Fruit fly (Drosophila melanogaster) whole organism, adult: ENCODE measurements around the gene CG5592.

Source experiments
- CG11617 ChIP-seq: fragments of 200-800 bp; sonication (Bioruptor generic); optimal IDR thresholded peaks from 2 replicates; lab custom pipeline; 2017; ENCODE audit warnings: mild to moderate bottlenecking, missing biosample characterization, missing genetic modification reagents, missing genetic modification characterization
- CG12768 ChIP-seq: fragments of 200-800 bp; sonication (Bioruptor generic); optimal IDR thresholded peaks from 2 replicates; lab custom pipeline; 2017; ENCODE audit warnings: missing biosample characterization, missing genetic modification characterization, mild to moderate bottlenecking, moderate library complexity, missing genetic modification reagents
- CG14711 ChIP-seq: fragments of 200-800 bp; sonication (Bioruptor generic); optimal IDR thresholded peaks from 2 replicates; lab custom pipeline; 2018; ENCODE audit warnings: missing biosample characterization, mild to moderate bottlenecking, missing genetic modification characterization, moderate library complexity
- CG1620 ChIP-seq: fragments of 200-800 bp; sonication (Bioruptor generic); optimal IDR thresholded peaks from 2 replicates; lab custom pipeline; 2016; ENCODE audit warnings: missing biosample characterization, missing genetic modification characterization
- CG33017 ChIP-seq: fragments of 200-800 bp; sonication (Bioruptor generic); optimal IDR thresholded peaks from 2 replicates; lab custom pipeline; 2018; ENCODE audit warnings: missing biosample characterization, mild to moderate bottlenecking, missing genetic modification characterization, moderate library complexity
- CG5204 ChIP-seq: fragments of 200-800 bp; sonication (Bioruptor generic); optimal IDR thresholded peaks from 2 replicates; lab custom pipeline; 2016; ENCODE audit warnings: missing biosample characterization, missing genetic modification characterization
- CG7045 ChIP-seq: fragments of 200-800 bp; sonication (Bioruptor generic); optimal IDR thresholded peaks from 2 replicates; lab custom pipeline; 2017; ENCODE audit warnings: missing biosample characterization, mild to moderate bottlenecking, missing genetic modification characterization
- CG7101 ChIP-seq: fragments of 200-800 bp; sonication (Bioruptor generic); optimal IDR thresholded peaks from 2 replicates; lab custom pipeline; 2018; ENCODE audit warnings: missing biosample characterization, mild to moderate bottlenecking, missing genetic modification characterization, moderate library complexity
- Clk ChIP-seq: fragments of 200-800 bp; sonication (Bioruptor generic); optimal IDR thresholded peaks from 2 replicates; lab custom pipeline; 2017; ENCODE audit warnings: missing biosample characterization, missing genetic modification characterization
- Crg-1 ChIP-seq: fragments of 200-800 bp; sonication (Bioruptor generic); optimal IDR thresholded peaks from 2 replicates; lab custom pipeline; 2016; ENCODE audit warnings: missing biosample characterization, missing genetic modification characterization
- Hr96 ChIP-seq: fragments of 200-800 bp; sonication (Bioruptor generic); optimal IDR thresholded peaks from 2 replicates; lab custom pipeline; 2016; ENCODE audit warnings: missing biosample characterization, missing genetic modification characterization
- Mnt ChIP-seq: fragments of 200-800 bp; sonication (Bioruptor generic); optimal IDR thresholded peaks from 2 replicates; lab custom pipeline; 2016; ENCODE audit warnings: missing biosample characterization, mild to moderate bottlenecking, missing genetic modification characterization
- bab1 ChIP-seq: fragments of 200-800 bp; sonication (Bioruptor generic); optimal IDR thresholded peaks from 3 replicates; lab custom pipeline; 2019; ENCODE audit warnings: missing biosample characterization, mild to moderate bottlenecking, missing genetic modification characterization, moderate library complexity
- cic ChIP-seq: fragments of 200-800 bp; sonication (Bioruptor generic); optimal IDR thresholded peaks from 2 replicates; lab custom pipeline; 2017; ENCODE audit warnings: missing biosample characterization, mild to moderate bottlenecking, missing genetic modification characterization, moderate library complexity
- cnc ChIP-seq, 2 experiments: fragments of >200 bp; optimal IDR thresholded peaks; 2 replicates each; lab custom pipeline; 2017
- kay ChIP-seq: fragments of 200-800 bp; sonication (Bioruptor generic); peaks from one replicate; lab custom pipeline; 2016; ENCODE audit warnings: missing biosample characterization, missing genetic modification characterization, borderline replicate concordance
- ovo ChIP-seq: fragments of 200-800 bp; sonication (Bioruptor generic); optimal IDR thresholded peaks from 2 replicates; lab custom pipeline; 2016; ENCODE audit warnings: missing biosample characterization, missing genetic modification characterization
- pad ChIP-seq: fragments of 200-800 bp; sonication (Bioruptor generic); optimal IDR thresholded peaks from 3 replicates; lab custom pipeline; 2017; ENCODE audit warnings: missing biosample characterization, missing genetic modification characterization, mild to moderate bottlenecking, moderate library complexity, missing genetic modification reagents
- tj ChIP-seq: fragments of 200-800 bp; sonication (Bioruptor generic); optimal IDR thresholded peaks from 3 replicates; lab custom pipeline; 2017; ENCODE audit warnings: missing biosample characterization, mild to moderate bottlenecking, missing genetic modification characterization, moderate library complexity
- toe ChIP-seq: fragments of 200-800 bp; sonication (Bioruptor generic); optimal IDR thresholded peaks from 2 replicates; lab custom pipeline; 2016; ENCODE audit warnings: missing biosample characterization, missing genetic modification characterization

Gene CG5592

DNA sequence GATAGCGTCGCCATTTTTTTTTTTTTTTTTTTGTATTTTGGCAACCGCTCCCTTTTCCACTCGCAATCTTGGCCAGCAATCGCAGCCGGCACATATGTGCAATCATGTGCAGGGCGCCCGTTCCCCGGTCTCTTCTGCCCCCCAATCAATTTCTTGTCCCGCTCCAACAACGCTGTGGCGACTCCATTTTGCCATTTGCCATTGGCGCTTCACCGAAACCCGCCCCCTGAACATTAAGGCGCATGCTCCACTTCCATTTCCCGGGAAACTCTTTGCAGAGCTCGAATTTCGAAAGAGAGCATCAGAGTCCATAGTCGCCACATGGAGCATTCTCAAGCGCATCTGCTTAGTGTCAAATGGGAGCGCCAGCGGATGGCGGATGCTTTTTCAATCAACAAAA is 6.3 kb upstream of the CG5592 start:
- no peak for TF ChIP-seq cnc (optimal IDR thresholded peaks at IDR 0.05; lab: Kevin White, UChicago)

- no peak for TF ChIP-seq CG7045 (GFP tag; lab: Kevin White, UChicago)
- no peak for TF ChIP-seq cnc (optimal IDR thresholded peaks at IDR 0.05; lab: Kevin White, UChicago)
- no peak for TF ChIP-seq CG12768
- TF ChIP-seq CG1620 (GFP tag; lab: Kevin White, UChicago): no peak
- no peak for TF ChIP-seq Clk (GFP tag; lab: Kevin White, UChicago)
- TF ChIP-seq tj (GFP tag; lab: Kevin White, UChicago): no peak
- TF ChIP-seq Hr96 (GFP tag; lab: Kevin White, UChicago): no peak
- TF ChIP-seq cic: no peak
- no peak for TF ChIP-seq CG5204
- no peak for TF ChIP-seq Crg-1 (GFP tag; lab: Kevin White, UChicago)
- no peak for TF ChIP-seq CG14711 (tag; lab: Kevin White, UChicago)
- TF ChIP-seq pad: no peak
- TF ChIP-seq CG11617 (GFP tag; lab: Kevin White, UChicago): no peak
- no peak for TF ChIP-seq ovo (GFP tag; lab: Kevin White, UChicago)
Observed at dm6 chr3L:5891812-5892211, 5.6 kb upstream of the CG5592 start.

DNA sequence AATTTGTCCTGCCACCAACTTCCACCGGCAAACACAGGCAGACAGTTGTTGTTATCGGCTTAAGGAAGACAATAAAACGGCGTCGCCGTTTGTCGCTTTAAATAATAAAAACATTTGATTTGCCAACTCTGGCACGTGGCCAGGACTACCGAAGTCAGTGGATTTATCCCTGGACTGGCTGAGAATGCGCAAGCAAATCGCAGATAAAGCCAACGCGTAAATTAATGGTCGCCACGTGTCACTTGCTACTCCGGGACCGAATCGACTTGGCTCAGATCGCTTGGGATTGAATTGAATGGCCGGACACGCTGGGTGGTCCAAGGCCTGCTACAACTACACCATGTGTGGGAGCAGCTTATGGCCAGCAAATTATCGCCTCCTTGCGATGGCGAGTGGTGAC is 4.4 kb upstream of the CG5592 start:
- TF ChIP-seq CG7101: no peak
- TF ChIP-seq kay: no peak
- TF ChIP-seq CG1620 (GFP tag; lab: Kevin White, UChicago): no peak
- no peak for TF ChIP-seq ovo (GFP tag; lab: Kevin White, UChicago)
- TF ChIP-seq cnc (optimal IDR thresholded peaks at IDR 0.05; lab: Kevin White, UChicago): no peak

dm6 chr3L:5899305-5899704 is 1.9 kb downstream of the CG5592 start, which contains the start of gene CG32409:
Gene CG32409 (plus strand): TSS chr3L:5899528.
- TF ChIP-seq CG7101 (no peak), CG33017 (tag; lab: Kevin White, UChicago) (no peak), Crg-1 (GFP tag; lab: Kevin White, UChicago) (no peak), CG1620 (GFP tag; lab: Kevin White, UChicago) (no peak), cic (no peak), Mnt (GFP tag; lab: Kevin White, UChicago) (peak; percentile 98), CG14711 (tag; lab: Kevin White, UChicago) (no peak)

- TF ChIP-seq toe (GFP tag; lab: Kevin White, UChicago) (no peak), CG7045 (GFP tag; lab: Kevin White, UChicago) (no peak), pad (peak; percentile 50), ovo (GFP tag; lab: Kevin White, UChicago) (peak; percentile 16), Clk (GFP tag; lab: Kevin White, UChicago) (no peak), CG14711 (tag; lab: Kevin White, UChicago) (no peak), CG1620 (GFP tag; lab: Kevin White, UChicago) (no peak), kay (no peak), CG12768 (no peak), CG7101 (no peak)
Observed at dm6 chr3L:5902189-5902765, 4.8 kb downstream of the CG5592 start, which contains the start of gene QC. Gene QC (minus strand): TSS chr3L:5902456.

DNA sequence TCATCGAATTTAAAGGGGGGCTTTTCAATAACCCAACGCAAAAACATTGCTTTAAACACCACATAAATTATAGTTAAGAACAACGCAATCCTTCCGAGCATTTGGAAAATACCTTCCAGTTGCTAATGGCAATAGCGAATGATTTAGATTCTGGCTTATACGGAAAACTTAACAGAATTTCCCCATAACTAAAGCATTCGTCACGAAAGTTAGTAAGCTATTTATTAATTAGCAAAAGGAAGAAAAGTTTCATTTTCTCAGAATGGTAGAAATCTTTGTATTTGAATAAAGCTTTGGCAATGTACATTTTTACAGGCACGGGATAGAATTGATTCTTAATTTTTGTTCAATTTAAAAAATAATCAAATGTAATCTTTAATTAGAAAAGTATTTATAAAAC is 6.5 kb downstream of the CG5592 start, which contains the start of gene CG32413:
TSS of gene CG32413 (minus strand) at position 101 of the 400 bp plus-strand sequence.
- TF ChIP-seq toe (GFP tag; lab: Kevin White, UChicago) (no peak), bab1 (GFP tag; lab: Kevin White, UChicago) (no peak), Mnt (GFP tag; lab: Kevin White, UChicago) (no peak), CG7045 (GFP tag; lab: Kevin White, UChicago) (no peak), pad (no peak), CG12768 (no peak), CG11617 (GFP tag; lab: Kevin White, UChicago) (no peak), CG14711 (tag; lab: Kevin White, UChicago) (no peak), CG5204 (no peak), CG1620 (GFP tag; lab: Kevin White, UChicago) (no peak)

DNA sequence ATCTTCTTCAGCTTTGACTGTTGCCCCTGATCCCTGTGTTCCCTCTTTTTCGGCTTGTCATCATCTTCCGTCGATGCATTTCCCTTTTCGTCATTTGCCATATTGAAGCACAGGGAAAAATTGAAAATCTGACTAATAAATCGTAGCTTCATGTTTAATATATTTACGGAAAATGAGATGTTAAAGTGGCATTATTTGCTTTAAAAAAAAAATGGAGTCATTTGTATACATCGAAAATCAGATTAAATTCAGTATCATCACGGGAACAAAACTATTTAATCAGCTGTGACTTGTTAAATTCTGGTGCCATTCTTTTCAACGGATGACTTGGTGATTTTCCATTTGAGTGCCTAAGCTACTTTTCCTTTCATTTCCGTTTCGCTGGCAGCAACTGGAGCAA is 9.2 kb downstream of the CG5592 start, which contains the start of gene CG10486:
TSS of gene CG10486 (minus strand) at position 101 of the 400 bp plus-strand sequence.
- no peak for TF ChIP-seq pad
- TF ChIP-seq Hr96 (GFP tag; lab: Kevin White, UChicago): no peak

dm6 chr3L:5907077-5907476 is 9.6 kb downstream of the CG5592 start, which contains the start of gene CG13288:
Gene CG13288 (plus strand): TSS chr3L:5907381.
- no peak for TF ChIP-seq pad
